Worm (Caenorhabditis elegans) whole organism, L2 larva: ENCODE measurements around the gene pptr-2.
A peak's percentile ranks its signal among the peaks of the same experiment; 100 is the strongest.

ENCODE experiments used
- C34F6.9 ChIP-seq: fragments of 150-350 bp; optimal IDR thresholded peaks from 2 replicates; lab custom pipeline; 2014; ENCODE audit warnings: missing biosample characterization, missing genetic modification characterization
- F13H6.1 ChIP-seq: sonication (generic microtip); optimal IDR thresholded peaks from 2 replicates; lab custom pipeline; 2016; ENCODE audit warnings: missing genetic modification characterization, missing compliant biosample characterization
- ZK546.5 ChIP-seq: sonication (generic microtip); optimal IDR thresholded peaks from 2 replicates; lab custom pipeline; 2017; ENCODE audit warnings: missing biosample characterization, missing genetic modification characterization
- alr-1 ChIP-seq: fragments of 150-350 bp; optimal IDR thresholded peaks from 2 replicates; lab custom pipeline; 2014; ENCODE audit warnings: missing biosample characterization, missing genetic modification characterization
- aly-2 ChIP-seq: fragments of 150-350 bp; optimal IDR thresholded peaks from 2 replicates; lab custom pipeline; 2014; ENCODE audit warnings: missing biosample characterization, missing genetic modification characterization
- ama-1 ChIP-seq: fragments of 150-350 bp; optimal IDR thresholded peaks from 2 replicates; lab custom pipeline; 2018; ENCODE audit warnings: inconsistent platforms
- blmp-1 ChIP-seq: sonication (generic microtip); optimal IDR thresholded peaks from 2 replicates; lab custom pipeline; 2017; ENCODE audit warnings: missing genetic modification characterization, mild to moderate bottlenecking, missing compliant biosample characterization, antibody characterized with exemption, moderate library complexity; ENCODE audit not compliant: insufficient read depth
- ceh-82 ChIP-seq: fragments of 150-350 bp; optimal IDR thresholded peaks from 2 replicates; lab custom pipeline; 2014; ENCODE audit warnings: missing biosample characterization, missing genetic modification characterization
- crh-2 ChIP-seq: sonication (generic microtip); optimal IDR thresholded peaks from 2 replicates; lab custom pipeline; 2017; ENCODE audit warnings: missing biosample characterization, missing genetic modification characterization
- dmd-4 ChIP-seq: sonication (generic microtip); optimal IDR thresholded peaks from 2 replicates; lab custom pipeline; 2017; ENCODE audit warnings: missing biosample characterization, missing genetic modification characterization
- egl-27 ChIP-seq: sonication (generic microtip); optimal IDR thresholded peaks from 3 replicates; lab custom pipeline; 2017; ENCODE audit warnings: missing biosample characterization, missing genetic modification reagents, missing genetic modification characterization
- elt-1 ChIP-seq: fragments of 150-350 bp; optimal IDR thresholded peaks from 2 replicates; lab custom pipeline; 2014; ENCODE audit warnings: missing biosample characterization, missing genetic modification characterization
- fos-1 ChIP-seq: fragments of 150-350 bp; optimal IDR thresholded peaks from 2 replicates; lab custom pipeline; 2014; ENCODE audit warnings: missing biosample characterization, missing genetic modification characterization
- gmeb-1 ChIP-seq: fragments of 150-350 bp; optimal IDR thresholded peaks from 2 replicates; lab custom pipeline; 2014; ENCODE audit warnings: missing biosample characterization, missing genetic modification characterization
- lin-13 ChIP-seq: fragments of 150-350 bp; optimal IDR thresholded peaks from 2 replicates; lab custom pipeline; 2014; ENCODE audit warnings: missing biosample characterization, missing genetic modification reagents, missing genetic modification characterization
- lin-39 ChIP-seq: fragments of 150-350 bp; optimal IDR thresholded peaks from 2 replicates; lab custom pipeline; 2014; ENCODE audit warnings: missing biosample characterization, missing genetic modification reagents, missing genetic modification characterization
- lsy-2 ChIP-seq, 2 experiments: fragments of 150-350 bp in 1 of 2; sonication (generic microtip) in 1 of 2; optimal IDR thresholded peaks; 2 replicates each; lab custom pipeline; 2014 to 2017; ENCODE audit warnings: missing biosample characterization in 2 of 2, missing genetic modification characterization in 2 of 2
- mab-5 ChIP-seq: fragments of 150-350 bp; optimal IDR thresholded peaks from 2 replicates; lab custom pipeline; 2014; ENCODE audit warnings: missing biosample characterization, missing genetic modification characterization
- nhr-10 ChIP-seq: sonication (generic microtip); optimal IDR thresholded peaks from 2 replicates; lab custom pipeline; 2017; ENCODE audit warnings: missing biosample characterization, missing genetic modification characterization
- nhr-11 ChIP-seq: fragments of 150-350 bp; optimal IDR thresholded peaks from 2 replicates; lab custom pipeline; 2014; ENCODE audit warnings: missing biosample characterization, missing genetic modification characterization
- nhr-12 ChIP-seq: fragments of 150-350 bp; optimal IDR thresholded peaks from 2 replicates; lab custom pipeline; 2014; ENCODE audit warnings: missing biosample characterization, missing genetic modification characterization
- nhr-129 ChIP-seq: fragments of 150-350 bp; optimal IDR thresholded peaks from 2 replicates; lab custom pipeline; 2014; ENCODE audit warnings: missing biosample characterization, missing genetic modification characterization
- nhr-23 ChIP-seq: fragments of 150-350 bp; optimal IDR thresholded peaks from 2 replicates; lab custom pipeline; 2014; ENCODE audit warnings: missing biosample characterization, missing genetic modification reagents, missing genetic modification characterization
- nhr-237 ChIP-seq: fragments of 150-350 bp; optimal IDR thresholded peaks from 2 replicates; lab custom pipeline; 2014; ENCODE audit warnings: missing biosample characterization, missing genetic modification characterization
- nhr-25 ChIP-seq: fragments of 150-350 bp; sonication (generic microtip); optimal IDR thresholded peaks from 3 replicates; lab custom pipeline; 2014; ENCODE audit warnings: missing biosample characterization, missing genetic modification characterization
- nhr-6 ChIP-seq: fragments of 150-350 bp; optimal IDR thresholded peaks from 2 replicates; lab custom pipeline; 2014; ENCODE audit warnings: missing biosample characterization, missing genetic modification characterization
- peb-1 ChIP-seq: fragments of 150-350 bp; optimal IDR thresholded peaks from 2 replicates; lab custom pipeline; 2014; ENCODE audit warnings: missing biosample characterization, missing genetic modification characterization
- sem-4 ChIP-seq: fragments of 150-350 bp; optimal IDR thresholded peaks from 2 replicates; lab custom pipeline; 2014; ENCODE audit warnings: missing biosample characterization, missing genetic modification reagents, missing genetic modification characterization
- sma-3 ChIP-seq: sonication (generic microtip); optimal IDR thresholded peaks from 2 replicates; lab custom pipeline; 2016; ENCODE audit warnings: missing genetic modification reagents, missing genetic modification characterization, missing compliant biosample characterization
- sma-9 ChIP-seq, 2 experiments: fragments of 150-350 bp in 1 of 2; sonication (generic microtip) in 1 of 2; optimal IDR thresholded peaks; 2 replicates each; lab custom pipeline; 2014 to 2016; ENCODE audit warnings: missing genetic modification characterization in 2 of 2, mild to moderate bottlenecking in 1 of 2, missing biosample characterization in 1 of 2, missing compliant biosample characterization in 1 of 2, missing genetic modification reagents in 1 of 2, moderate library complexity in 1 of 2
- unc-55 ChIP-seq: fragments of 150-350 bp; sonication (generic microtip); optimal IDR thresholded peaks from 3 replicates; lab custom pipeline; 2014; ENCODE audit warnings: missing biosample characterization, missing genetic modification reagents, missing genetic modification characterization
- unc-62 ChIP-seq: fragments of 150-350 bp; optimal IDR thresholded peaks from 2 replicates; lab custom pipeline; 2014; ENCODE audit warnings: missing biosample characterization, missing genetic modification reagents, missing genetic modification characterization
- ztf-1 ChIP-seq: fragments of 200-800 bp; sonication (Bioruptor generic); conservative IDR thresholded peaks from 2 replicates; pipeline ENCODE4 v1.3.6; 2022; ENCODE audit warnings: missing genetic modification characterization, missing compliant biosample characterization
- ztf-4 ChIP-seq: fragments of 150-350 bp; optimal IDR thresholded peaks from 2 replicates; lab custom pipeline; 2014; ENCODE audit warnings: missing biosample characterization, missing genetic modification characterization

pptr-2 gene

ce11 chrV:11082964-11083363 lies 48.2 kb upstream of the pptr-2 start:
- TF ChIP-seq alr-1 (tag; lab: Kevin White, UChicago) (no peak), blmp-1 (tag; lab: Kevin White, UChicago) (no peak), nhr-10 (tag; lab: Kevin White, UChicago) (no peak), ceh-82 (tag; lab: Kevin White, UChicago) (no peak), F13H6.1 (tag; lab: Kevin White, UChicago) (no peak), egl-27 (tag; lab: Kevin White, UChicago) (no peak), gmeb-1 (tag; lab: Kevin White, UChicago) (no peak), ZK546.5 (tag; lab: Kevin White, UChicago) (no peak), unc-62 (no peak), nhr-6 (tag; lab: Kevin White, UChicago) (no peak), nhr-23 (tag; lab: Kevin White, UChicago) (no peak), nhr-12 (tag; lab: Kevin White, UChicago) (no peak)
- TF ChIP-seq, all 48 proteins: peak for 0

ce11 chrV:11082475-11082874 lies 47.7 kb upstream of the pptr-2 start:
- TF ChIP-seq nhr-25 (tag; lab: Kevin White, UChicago) (no peak), sem-4 (tag; lab: Kevin White, UChicago) (peak; percentile 33), nhr-6 (tag; lab: Kevin White, UChicago) (peak; percentile 68), ztf-1 (GFP tag; lab: Robert Waterston, UW) (no peak), sma-3 (peak; percentile 73), lin-13 (GFP tag; lab: Kevin White, UChicago) (peak; percentile 21), dmd-4 (tag; lab: Kevin White, UChicago) (no peak), crh-2 (tag; lab: Kevin White, UChicago) (peak; percentile 14), lsy-2 (tag; optimal IDR thresholded peaks at IDR 0.05; lab: Kevin White, UChicago) (peak; percentile 14 to 48), F13H6.1 (tag; lab: Kevin White, UChicago) (peak; percentile 86), C34F6.9 (tag; lab: Kevin White, UChicago) (peak; percentile 14), nhr-11 (no peak), nhr-237 (tag; lab: Kevin White, UChicago) (no peak), peb-1 (tag; lab: Kevin White, UChicago) (no peak), ama-1 (lab: Kevin White, UChicago) (peak; percentile 38), alr-1 (tag; lab: Kevin White, UChicago) (no peak), sma-9 (GFP tag; optimal IDR thresholded peaks at IDR 0.05; lab: Kevin White, UChicago) (peak; percentile 81), sma-9 (tag; optimal IDR thresholded peaks at IDR 0.05; lab: Kevin White, UChicago) (no peak), nhr-129 (tag; lab: Kevin White, UChicago) (peak; percentile 78), ztf-4 (tag; lab: Kevin White, UChicago) (peak; percentile 79)

DNA sequence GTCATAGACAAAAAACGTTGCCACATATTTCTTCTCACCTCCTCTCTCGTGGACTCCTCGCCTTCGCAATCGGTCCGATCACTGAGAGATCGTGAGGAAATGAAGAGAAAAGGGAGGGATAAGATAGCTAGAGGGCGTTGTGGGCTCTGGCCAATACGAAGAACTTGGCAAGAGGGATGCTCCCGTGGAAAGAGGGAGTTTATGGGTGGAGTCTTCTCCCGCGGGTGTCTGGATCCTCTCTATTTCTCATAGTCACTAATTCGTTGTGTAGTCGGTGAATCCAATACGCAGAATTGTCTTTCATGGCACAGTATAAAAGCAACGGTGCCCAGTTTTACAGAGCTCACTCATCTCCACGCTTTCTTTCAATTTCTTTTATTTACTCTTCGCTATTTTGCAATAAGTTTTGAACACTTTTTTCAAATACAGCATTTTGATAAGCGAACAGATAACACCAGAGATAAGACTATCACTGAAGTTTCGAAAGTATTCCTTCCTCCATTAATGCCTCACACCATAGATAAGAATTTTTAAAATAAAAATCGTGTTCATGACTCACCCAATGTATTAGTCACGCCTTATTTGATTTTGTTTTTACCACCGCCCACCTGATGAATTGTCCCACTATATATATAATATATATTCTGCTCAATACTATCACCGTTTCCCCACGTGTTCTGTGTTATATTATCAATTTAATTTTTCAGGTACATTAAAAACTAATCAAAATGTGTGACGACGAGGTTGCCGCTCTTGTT lies 45.8 kb upstream of the pptr-2 start, which contains the start of gene act-1:
Gene act-1 (plus strand): TSS at position 708 of the 758 bp plus-strand sequence.
- TF ChIP-seq nhr-6 (tag; lab: Kevin White, UChicago), result no peak
- TF ChIP-seq nhr-129 (tag; lab: Kevin White, UChicago), result peak; percentile 60
- peak; percentile 9 for TF ChIP-seq sem-4 (tag; lab: Kevin White, UChicago)
- TF ChIP-seq aly-2 (tag; lab: Kevin White, UChicago), result no peak
- no peak for TF ChIP-seq nhr-25 (tag; lab: Kevin White, UChicago)
- no peak for TF ChIP-seq lin-39 (tag; lab: Kevin White, UChicago)
- no peak for TF ChIP-seq elt-1
- no peak for TF ChIP-seq egl-27 (tag; lab: Kevin White, UChicago)
- no peak for TF ChIP-seq nhr-10 (tag; lab: Kevin White, UChicago)
- TF ChIP-seq ztf-1 (GFP tag; lab: Robert Waterston, UW), result no peak
- peak; percentile 96 for TF ChIP-seq fos-1 (tag; lab: Kevin White, UChicago)
- TF ChIP-seq mab-5 (tag; lab: Kevin White, UChicago), result no peak
- peak; percentile 60 for TF ChIP-seq sma-9 (GFP tag; optimal IDR thresholded peaks at IDR 0.05; lab: Kevin White, UChicago)
- TF ChIP-seq sma-9 (tag; optimal IDR thresholded peaks at IDR 0.05; lab: Kevin White, UChicago), result no peak
- TF ChIP-seq nhr-11, result no peak
- TF ChIP-seq F13H6.1 (tag; lab: Kevin White, UChicago), result peak; percentile 75
- TF ChIP-seq lsy-2 (tag; optimal IDR thresholded peaks at IDR 0.05; lab: Kevin White, UChicago), result peak in 1 of 2 experiments; percentile 29

DNA sequence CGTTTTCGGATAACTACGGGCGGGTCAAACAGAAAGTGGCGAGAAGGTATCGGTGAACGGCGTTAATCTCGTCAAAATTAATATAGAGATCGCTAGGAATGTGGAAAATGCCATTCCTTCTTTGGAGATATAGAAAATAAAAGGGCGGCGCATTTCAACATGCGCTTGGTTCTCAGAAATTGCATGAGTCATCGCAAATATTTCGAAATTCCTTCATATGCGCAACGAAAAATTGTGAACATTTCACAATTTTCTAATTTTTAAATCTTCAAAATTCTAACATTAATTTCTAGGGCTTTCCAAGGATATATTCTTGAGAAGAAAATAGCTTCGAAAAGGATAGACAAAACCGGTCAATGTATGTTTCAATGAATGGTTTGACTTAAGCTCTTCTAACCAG lies 44.1 kb upstream of the pptr-2 start:
- TF ChIP-seq unc-55, result peak; percentile 18
- no peak for TF ChIP-seq gmeb-1 (tag; lab: Kevin White, UChicago)
